Worm (Caenorhabditis elegans) whole organism, L4 larva: ENCODE data around the gene clec-164.

Source experiments
- F26F4.8 ChIP-seq: fragments of 200-800 bp; sonication (Bioruptor generic); conservative IDR thresholded peaks from 2 replicates; pipeline ENCODE4 v1.3.6; 2022; ENCODE audit warnings: missing genetic modification characterization, missing compliant biosample characterization
- R02D3.7 ChIP-seq: fragments of 150-350 bp; sonication (generic microtip); optimal IDR thresholded peaks from 3 replicates; lab custom pipeline; 2014; ENCODE audit warnings: missing biosample characterization, missing genetic modification characterization
- Y5F2A.4 ChIP-seq: fragments of 200-800 bp; sonication (Bioruptor generic); optimal IDR thresholded peaks from 2 replicates; lab custom pipeline; 2018; ENCODE audit warnings: mild to moderate bottlenecking, missing genetic modification characterization, missing compliant biosample characterization
- ZK337.2 ChIP-seq: fragments of 200-800 bp; sonication (Bioruptor generic); IDR thresholded peaks from 2 replicates; pipeline ENCODE4 v1.3.6; 2022; ENCODE audit warnings: missing genetic modification reagents, missing genetic modification characterization, missing compliant biosample characterization
- aly-2 ChIP-seq: sonication (generic microtip); optimal IDR thresholded peaks from 2 replicates; lab custom pipeline; 2018; ENCODE audit warnings: missing biosample characterization, missing genetic modification characterization
- ama-1 ChIP-seq: fragments of 150-350 bp; optimal IDR thresholded peaks from 2 replicates; lab custom pipeline; 2014; ENCODE audit warnings: inconsistent platforms, mixed read lengths
- arid-1 ChIP-seq: fragments of 200-800 bp; sonication (Bioruptor generic); conservative IDR thresholded peaks from 2 replicates; pipeline ENCODE4 v1.3.6; 2022; ENCODE audit warnings: missing genetic modification reagents, missing genetic modification characterization, missing compliant biosample characterization
- ceh-32 ChIP-seq: sonication (generic microtip); optimal IDR thresholded peaks from 2 replicates; lab custom pipeline; 2016; ENCODE audit warnings: mild to moderate bottlenecking, missing genetic modification characterization, missing compliant biosample characterization; ENCODE audit not compliant: poor library complexity
- ceh-44 ChIP-seq: fragments of 200-800 bp; sonication (Bioruptor generic); IDR thresholded peaks from 2 replicates; pipeline ENCODE4 v1.3.6; 2022; ENCODE audit warnings: missing genetic modification reagents, missing genetic modification characterization, missing compliant biosample characterization
- ces-1 ChIP-seq: fragments of 150-350 bp; sonication (generic microtip); optimal IDR thresholded peaks from 4 replicates; lab custom pipeline; 2014; ENCODE audit warnings: missing biosample characterization, missing genetic modification reagents, missing genetic modification characterization
- cey-2 ChIP-seq: sonication (generic microtip); optimal IDR thresholded peaks from 3 replicates; lab custom pipeline; 2017; ENCODE audit warnings: missing genetic modification characterization, mild to moderate bottlenecking, missing compliant biosample characterization, antibody characterized with exemption, borderline replicate concordance; ENCODE audit not compliant: insufficient read depth
- daf-12 ChIP-seq: fragments of 150-350 bp; optimal IDR thresholded peaks from 2 replicates; lab custom pipeline; 2014; ENCODE audit warnings: missing biosample characterization, missing genetic modification reagents, missing genetic modification characterization
- daf-16 ChIP-seq, 3 experiments: sonication (generic microtip); optimal IDR thresholded peaks; 2 replicates each; lab custom pipeline; 2016 to 2017; ENCODE audit warnings: missing genetic modification characterization in 3 of 3, missing genetic modification reagents in 3 of 3, mild to moderate bottlenecking in 2 of 3, missing compliant biosample characterization in 2 of 3, missing biosample characterization in 1 of 3, moderate library complexity in 1 of 3
- dmd-6 ChIP-seq: fragments of 200-800 bp; sonication (Bioruptor generic); IDR thresholded peaks from 2 replicates; pipeline ENCODE4 v1.3.6; 2022; ENCODE audit warnings: missing genetic modification reagents, missing genetic modification characterization, missing compliant biosample characterization
- gei-8 ChIP-seq: fragments of 200-800 bp; sonication (Bioruptor generic); optimal IDR thresholded peaks from 2 replicates; lab custom pipeline; 2018; ENCODE audit warnings: mild to moderate bottlenecking, missing genetic modification characterization, missing compliant biosample characterization
- hlh-11 ChIP-seq: fragments of 200-800 bp; sonication (Bioruptor generic); optimal IDR thresholded peaks from 2 replicates; lab custom pipeline; 2018; ENCODE audit warnings: mild to moderate bottlenecking, missing genetic modification characterization, missing compliant biosample characterization
- lim-7 ChIP-seq: fragments of 200-800 bp; sonication (Bioruptor generic); IDR thresholded peaks from 2 replicates; pipeline ENCODE4 v1.3.6; 2022; ENCODE audit warnings: missing genetic modification characterization, missing compliant biosample characterization
- lin-29 ChIP-seq: fragments of 200-800 bp; sonication (Bioruptor generic); IDR thresholded peaks from 2 replicates; pipeline ENCODE4 v1.3.6; 2022; ENCODE audit warnings: missing genetic modification reagents, missing genetic modification characterization, missing compliant biosample characterization
- lsy-2 ChIP-seq, 2 experiments: fragments of 150-350 bp in 1 of 2; sonication (generic microtip) in 1 of 2; optimal IDR thresholded peaks; 2 replicates each; lab custom pipeline; 2014 to 2017; ENCODE audit warnings: missing biosample characterization in 2 of 2, missing genetic modification characterization in 2 of 2
- mdl-1 ChIP-seq, 2 experiments: fragments of 150-350 bp in 1 of 2; sonication (generic microtip) in 1 of 2; optimal IDR thresholded peaks; 2 replicates each; lab custom pipeline; 2014 to 2017; ENCODE audit warnings: missing biosample characterization in 2 of 2, missing genetic modification characterization in 2 of 2
- mes-2 ChIP-seq: sonication (generic microtip); optimal IDR thresholded peaks from 2 replicates; lab custom pipeline; 2016; ENCODE audit warnings: missing genotype, mild to moderate bottlenecking, missing genetic modification characterization, missing compliant biosample characterization; ENCODE audit not compliant: poor library complexity, severe bottlenecking
- mxl-3 ChIP-seq: fragments of 200-800 bp; sonication (Bioruptor generic); optimal IDR thresholded peaks from 2 replicates; lab custom pipeline; 2018; ENCODE audit warnings: mild to moderate bottlenecking, missing genetic modification characterization, missing compliant biosample characterization
- nhr-11 ChIP-seq: fragments of 150-350 bp; optimal IDR thresholded peaks from 2 replicates; lab custom pipeline; 2014; ENCODE audit warnings: missing biosample characterization, missing genetic modification characterization
- nhr-237 ChIP-seq: sonication (generic microtip); optimal IDR thresholded peaks from 2 replicates; lab custom pipeline; 2017; ENCODE audit warnings: missing biosample characterization, missing genetic modification characterization
- nhr-28 ChIP-seq: fragments of 150-350 bp; optimal IDR thresholded peaks from 2 replicates; lab custom pipeline; 2014; ENCODE audit warnings: missing biosample characterization, missing genetic modification characterization
- nhr-77 ChIP-seq: fragments of 150-350 bp; optimal IDR thresholded peaks from 2 replicates; lab custom pipeline; 2014; ENCODE audit warnings: missing biosample characterization, missing genetic modification characterization
- pha-4 ChIP-seq, 2 experiments: fragments of 150-350 bp in 1 of 2; fragments of 200-800 bp in 1 of 2; sonication (Bioruptor generic) in 1 of 2; IDR thresholded peaks in 1 of 2; optimal IDR thresholded peaks in 1 of 2; 2 replicates each; pipeline versions ENCODE4 v1.3.6 to Lab custom; 2014 to 2022; ENCODE audit warnings: missing genetic modification characterization in 2 of 2, missing genetic modification reagents in 2 of 2, missing biosample characterization in 1 of 2, missing compliant biosample characterization in 1 of 2
- php-3 ChIP-seq: fragments of 200-800 bp; sonication (Bioruptor generic); IDR thresholded peaks from 2 replicates; pipeline ENCODE4 v1.3.6; 2022; ENCODE audit warnings: missing genetic modification reagents, missing genetic modification characterization, missing compliant biosample characterization
- pqm-1 ChIP-seq: sonication (generic microtip); optimal IDR thresholded peaks from 2 replicates; lab custom pipeline; 2017; ENCODE audit warnings: missing biosample characterization, missing genetic modification characterization
- saeg-2 ChIP-seq: fragments of 200-800 bp; sonication (Bioruptor generic); IDR thresholded peaks from 2 replicates; pipeline ENCODE4 v1.3.6; 2022; ENCODE audit warnings: missing genetic modification reagents, missing genetic modification characterization, missing compliant biosample characterization
- set-16 ChIP-seq: fragments of 200-800 bp; sonication (Bioruptor generic); IDR thresholded peaks from 2 replicates; pipeline ENCODE4 v1.3.6; 2022; ENCODE audit warnings: missing genetic modification reagents, missing genetic modification characterization, missing compliant biosample characterization
- spr-1 ChIP-seq: sonication (generic microtip); optimal IDR thresholded peaks from 2 replicates; lab custom pipeline; 2016; ENCODE audit warnings: mild to moderate bottlenecking, missing genetic modification characterization, missing compliant biosample characterization
- spr-3 ChIP-seq: fragments of 200-800 bp; sonication (Bioruptor generic); optimal IDR thresholded peaks from 2 replicates; lab custom pipeline; 2018; ENCODE audit warnings: mild to moderate bottlenecking, missing genetic modification characterization, missing compliant biosample characterization
- tra-1 ChIP-seq: fragments of 200-800 bp; sonication (Bioruptor generic); IDR thresholded peaks from 2 replicates; pipeline ENCODE4 v1.3.6; 2022; ENCODE audit warnings: missing genetic modification reagents, missing genetic modification characterization, missing compliant biosample characterization
- unc-39 ChIP-seq: sonication (generic microtip); optimal IDR thresholded peaks from 2 replicates; lab custom pipeline; 2017; ENCODE audit warnings: missing biosample characterization, missing genetic modification characterization
- vab-7 ChIP-seq: fragments of 200-800 bp; sonication (Bioruptor generic); IDR thresholded peaks from 2 replicates; pipeline ENCODE4 v1.3.6; 2022; ENCODE audit warnings: missing genetic modification reagents, missing genetic modification characterization, missing compliant biosample characterization
- zip-11 ChIP-seq: fragments of 200-800 bp; sonication (Bioruptor generic); IDR thresholded peaks from 2 replicates; pipeline ENCODE4 v1.3.6; 2022; ENCODE audit warnings: missing genetic modification characterization, missing compliant biosample characterization
- zip-2 ChIP-seq: fragments of 150-350 bp; optimal IDR thresholded peaks from 2 replicates; lab custom pipeline; 2014; ENCODE audit warnings: missing biosample characterization, missing genetic modification characterization
- ztf-11 ChIP-seq: fragments of 150-350 bp; optimal IDR thresholded peaks from 2 replicates; lab custom pipeline; 2014; ENCODE audit warnings: missing biosample characterization, missing genetic modification characterization

Gene clec-164

ce11 chrIV:716323-716722 is at the start of gene clec-164:
TSS of gene clec-164 (plus strand) at chrIV:716623.
- TF ChIP-seq nhr-237 (tag; lab: Kevin White, UChicago) (no peak), ama-1 (lab: Kevin White, UChicago) (no peak), spr-1 (no peak), daf-16 (GFP tag; optimal IDR thresholded peaks at IDR 0.05; lab: Kevin White, UChicago) (no peak), daf-16 (tag; optimal IDR thresholded peaks at IDR 0.05; lab: Kevin White, UChicago) (no peak), lin-29 (no peak), saeg-2 (GFP tag; lab: Robert Waterston, UW) (no peak), mes-2 (tag; lab: Kevin White, UChicago) (no peak), zip-2 (tag; lab: Kevin White, UChicago) (no peak), R02D3.7 (tag; lab: Kevin White, UChicago) (no peak), zip-11 (GFP tag; lab: Robert Waterston, UW) (no peak), vab-7 (GFP tag; lab: Robert Waterston, UW) (no peak), ceh-44 (GFP tag; lab: Robert Waterston, UW) (no peak), ces-1 (GFP tag; lab: Kevin White, UChicago) (no peak), Y5F2A.4 (GFP tag; lab: Kevin White, UChicago) (no peak)

DNA sequence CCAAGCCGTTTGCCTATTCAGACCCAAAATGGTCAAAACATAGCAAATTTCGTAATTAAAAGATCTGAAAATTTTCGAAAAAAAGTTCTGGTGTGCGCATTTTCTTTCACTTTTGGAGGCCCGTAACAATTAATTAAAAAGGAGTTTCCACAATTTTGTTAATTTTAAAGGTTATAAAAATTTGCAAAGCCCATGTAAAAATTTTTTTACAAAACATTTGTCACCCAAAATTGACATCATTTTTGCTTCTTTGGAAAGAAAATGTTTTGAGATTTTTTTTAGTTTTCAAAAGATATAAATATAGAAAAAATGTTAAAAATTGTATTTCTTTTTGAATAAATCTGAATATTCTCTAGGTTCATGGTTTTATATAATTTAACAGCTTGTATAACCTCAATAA is 49.4 kb upstream of the clec-164 start, which contains the start of gene K11H12.6:
Gene K11H12.6 (plus strand): TSS at position 301 of the 400 bp plus-strand sequence.
- TF ChIP-seq arid-1 (GFP tag; lab: Robert Waterston, UW) = no peak
- no peak for TF ChIP-seq F26F4.8 (GFP tag; lab: Robert Waterston, UW)
- no peak for TF ChIP-seq pha-4 (GFP tag; IDR thresholded peaks at IDR 0.05; lab: Robert Waterston, UW)
- no peak for TF ChIP-seq pha-4 (tag; optimal IDR thresholded peaks at IDR 0.05; lab: Kevin White, UChicago)
- no peak for TF ChIP-seq aly-2 (tag; lab: Kevin White, UChicago)
- no peak for TF ChIP-seq php-3
- TF ChIP-seq lsy-2 (tag; optimal IDR thresholded peaks at IDR 0.05; lab: Kevin White, UChicago) = no peak
- no peak for TF ChIP-seq pqm-1 (tag; lab: Kevin White, UChicago)
- no peak for TF ChIP-seq ZK337.2
- no peak for TF ChIP-seq hlh-11
- TF ChIP-seq daf-12 (tag; lab: Kevin White, UChicago) = no peak
- TF ChIP-seq spr-3 = no peak
- TF ChIP-seq nhr-11 (tag; lab: Kevin White, UChicago) = no peak

DNA sequence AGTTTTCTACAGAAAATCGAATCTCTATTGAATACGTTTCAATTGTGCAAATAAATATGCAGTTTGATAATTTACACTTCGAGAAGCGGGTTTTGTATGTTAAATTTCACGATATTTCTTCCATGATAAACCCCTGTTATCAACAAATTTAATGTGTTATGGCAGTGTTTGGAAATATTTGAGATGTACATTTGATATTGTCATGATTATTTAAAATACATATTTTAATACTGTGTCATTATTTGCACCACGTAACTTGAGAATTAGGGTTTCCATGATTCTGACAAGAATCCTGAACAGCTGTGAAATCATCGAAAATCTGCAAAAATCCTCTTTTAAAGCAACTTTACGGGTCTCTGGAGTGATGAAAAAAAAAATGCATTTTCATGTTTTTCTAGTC is 46.0 kb upstream of the clec-164 start, which contains the start of gene K11H12.11:
Gene K11H12.11 (minus strand): TSS at position 101 of the 400 bp plus-strand sequence.
- TF ChIP-seq spr-3 = no peak
- no peak for TF ChIP-seq daf-16 (GFP tag; optimal IDR thresholded peaks at IDR 0.05; lab: Kevin White, UChicago)
- peak; percentile 38 for TF ChIP-seq daf-16 (tag; optimal IDR thresholded peaks at IDR 0.05; lab: Kevin White, UChicago)
- no peak for TF ChIP-seq mes-2 (tag; lab: Kevin White, UChicago)
- no peak for TF ChIP-seq unc-39
- TF ChIP-seq lim-7 = no peak
- TF ChIP-seq tra-1 (GFP tag; lab: Robert Waterston, UW) = no peak
- TF ChIP-seq ces-1 (GFP tag; lab: Kevin White, UChicago) = no peak
- TF ChIP-seq, all 104 proteins: peak for 1

ce11 chrIV:673313-673712 is 43.1 kb upstream of the clec-164 start, which contains the start of gene K11H12.3:
TSS of gene K11H12.3 (minus strand) at chrIV:673480.
- TF ChIP-seq mxl-3 (GFP tag; lab: Kevin White, UChicago) (peak; percentile 20), set-16 (GFP tag; lab: Robert Waterston, UW) (no peak), cey-2 (no peak), nhr-28 (tag; lab: Kevin White, UChicago) (peak; percentile 52), ceh-44 (GFP tag; lab: Robert Waterston, UW) (no peak), dmd-6 (GFP tag; lab: Robert Waterston, UW) (peak; percentile 87), ztf-11 (tag; lab: Kevin White, UChicago) (no peak), daf-16 (GFP tag; optimal IDR thresholded peaks at IDR 0.05; lab: Kevin White, UChicago) (no peak), daf-16 (tag; optimal IDR thresholded peaks at IDR 0.05; lab: Kevin White, UChicago) (peak; percentile 61), ceh-32 (tag; lab: Kevin White, UChicago) (no peak), hlh-11 (peak; percentile 26), nhr-77 (tag; lab: Kevin White, UChicago) (no peak), gei-8 (GFP tag; lab: Kevin White, UChicago) (no peak), pqm-1 (tag; lab: Kevin White, UChicago) (peak; percentile 57), mdl-1 (tag; optimal IDR thresholded peaks at IDR 0.05; lab: Kevin White, UChicago) (no peak)
